Fruit fly (Drosophila melanogaster) ovary, adult (tissue): ENCODE data around the gene CG17784.

Experiments used
- CG17801 ChIP-seq: fragments of 200-800 bp; optimal IDR thresholded peaks from 2 replicates; lab custom pipeline; 2019; ENCODE audit warnings: missing biosample characterization, mild to moderate bottlenecking, missing genetic modification characterization, moderate library complexity; ENCODE audit not compliant: partially characterized antibody

CG17784 gene

DNA sequence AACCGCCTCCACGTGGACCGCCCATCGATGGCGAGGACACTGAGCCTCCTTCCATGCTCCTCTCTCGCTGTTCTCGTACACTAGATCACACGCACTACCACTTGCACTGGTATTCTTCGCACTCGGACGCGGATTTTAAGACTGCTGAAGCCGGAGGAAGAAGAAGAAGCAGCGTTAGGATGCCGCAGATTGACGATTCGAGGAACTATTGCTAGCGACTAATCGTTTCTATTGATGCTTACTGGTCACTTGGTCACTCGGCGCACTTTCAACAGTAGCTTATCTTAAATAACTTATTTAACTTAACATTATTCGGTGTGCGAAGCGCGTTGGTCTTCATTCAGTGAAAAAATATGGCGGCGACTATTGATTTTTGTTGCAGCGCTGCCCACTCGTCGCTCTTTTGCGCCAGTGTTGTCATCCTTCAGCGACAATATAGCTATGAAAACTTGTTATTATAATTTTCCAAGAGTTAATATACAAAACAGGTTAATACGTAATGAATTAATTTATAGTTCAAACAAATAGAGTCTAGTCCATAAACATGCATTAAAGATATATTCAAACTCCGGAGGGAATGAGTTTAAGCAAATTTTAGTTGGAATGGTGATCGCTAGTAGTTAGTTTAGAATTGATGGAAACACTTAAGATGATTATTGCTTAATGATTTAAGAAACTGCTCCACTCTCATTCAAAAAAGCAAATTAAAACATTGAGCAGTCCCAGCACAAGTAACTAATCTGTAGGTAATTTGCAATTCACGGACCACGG lies 16.2 kb downstream of the CG17784 start, which contains the start of the genes CG5746 and CG6454:
CG5746 (minus strand) TSS at position 372 of the 771 bp plus-strand sequence.
CG6454 (plus strand) TSS at position 763 of the 771 bp plus-strand sequence.
- peak; percentile 28 for TF ChIP-seq CG17801 (GFP tag; lab: Kevin White, UChicago)

DNA sequence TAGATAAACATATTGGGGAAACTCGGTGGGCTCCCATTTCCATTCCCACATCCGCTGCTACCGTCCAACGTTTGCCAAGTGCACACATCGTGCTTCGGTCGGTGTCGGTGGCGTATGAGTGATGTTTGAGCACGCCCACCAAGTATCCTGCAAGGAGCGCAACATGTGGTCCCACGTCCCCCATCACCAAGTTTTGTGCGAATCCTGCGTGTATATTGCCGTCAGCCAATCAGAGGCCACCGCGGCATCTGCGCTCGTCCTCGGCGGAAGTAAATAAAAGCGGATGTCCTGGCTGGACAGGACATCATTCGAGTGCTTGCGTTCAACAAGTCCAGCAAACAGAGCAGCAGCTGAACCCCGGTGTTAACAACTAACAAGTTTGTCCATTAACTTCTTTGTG lies 23.5 kb downstream of the CG17784 start, which contains the start of gene Ms:
Ms (plus strand) TSS at position 301 of the 400 bp plus-strand sequence.
- no peak for TF ChIP-seq CG17801 (GFP tag; lab: Kevin White, UChicago)

DNA sequence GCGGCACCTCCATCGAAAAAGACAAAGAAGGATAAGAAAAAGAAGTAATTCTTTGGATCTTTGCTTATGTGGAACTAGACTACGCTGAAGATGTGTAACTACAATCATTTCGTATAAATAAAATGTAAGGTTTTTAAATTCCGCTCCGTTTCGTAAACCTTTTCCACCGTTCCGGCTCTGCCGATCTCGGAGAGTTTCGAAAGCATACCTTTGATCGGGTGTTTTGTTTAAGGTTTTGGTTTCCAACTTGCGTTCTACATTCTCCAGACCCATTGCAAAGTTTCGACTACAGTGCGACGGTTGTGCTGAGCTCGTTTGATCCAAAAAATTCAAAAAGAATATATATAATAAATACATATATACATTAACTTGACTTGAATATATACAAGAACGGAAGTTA lies 28.2 kb downstream of the CG17784 start, which contains the start of gene CG6432:
CG6432 (plus strand) TSS at position 301 of the 400 bp plus-strand sequence.
- TF ChIP-seq CG17801 (GFP tag; lab: Kevin White, UChicago): no peak

DNA sequence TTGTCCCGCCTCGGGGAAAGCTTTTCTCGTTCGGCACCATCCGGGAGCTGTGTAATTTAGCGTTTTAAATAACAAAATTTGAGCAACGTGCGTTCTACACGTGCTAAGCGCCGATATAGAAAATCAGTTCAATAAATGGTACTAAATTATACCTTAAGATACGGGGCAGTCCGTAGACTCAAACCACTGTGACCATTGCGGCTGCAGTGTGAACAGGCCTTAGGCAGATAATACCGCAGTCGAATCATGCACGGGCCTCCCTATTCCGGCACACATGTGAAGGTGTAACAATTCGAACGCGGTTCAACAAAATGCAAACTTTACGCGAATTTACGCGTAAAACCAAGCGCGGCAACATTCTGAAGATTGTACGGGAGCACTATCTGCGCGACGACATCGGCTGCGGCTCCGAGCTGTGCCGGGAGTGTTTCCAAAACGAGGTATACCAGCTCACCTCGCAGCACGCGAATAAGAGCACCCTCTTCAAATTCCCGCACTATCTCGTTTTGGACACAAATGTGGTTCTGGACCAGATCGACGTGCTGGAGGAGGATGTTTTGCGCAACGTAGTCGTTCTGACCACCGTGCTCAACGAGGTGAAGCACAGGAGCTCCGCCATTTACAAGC lies 31.5 kb downstream of the CG17784 start, which contains the start of the genes Rrp5 and Dis3:
Rrp5 (minus strand) TSS at position 135 of the 627 bp plus-strand sequence.
Dis3 (plus strand) TSS at position 252 of the 627 bp plus-strand sequence.
- TF ChIP-seq CG17801 (GFP tag; lab: Kevin White, UChicago): no peak

DNA sequence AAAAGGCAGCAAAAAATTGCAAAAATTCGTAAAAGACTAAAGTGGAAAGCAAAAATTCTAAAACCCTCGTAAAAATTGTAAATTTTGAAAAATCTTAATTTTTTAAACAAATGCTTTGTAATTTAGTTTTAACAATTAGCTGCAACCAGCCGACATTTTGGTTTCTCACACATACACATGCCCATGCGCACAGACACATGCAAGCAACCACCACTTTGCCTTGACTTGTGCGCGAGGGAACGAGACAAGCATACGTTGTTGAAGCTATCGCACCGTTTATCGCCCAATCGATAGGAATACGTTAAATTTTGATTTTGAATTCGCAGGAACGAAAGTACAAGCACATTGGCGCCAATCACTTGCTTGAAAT lies 44.5 kb downstream of the CG17784 start:
- TF ChIP-seq CG17801 (GFP tag; lab: Kevin White, UChicago): peak; percentile 8

DNA sequence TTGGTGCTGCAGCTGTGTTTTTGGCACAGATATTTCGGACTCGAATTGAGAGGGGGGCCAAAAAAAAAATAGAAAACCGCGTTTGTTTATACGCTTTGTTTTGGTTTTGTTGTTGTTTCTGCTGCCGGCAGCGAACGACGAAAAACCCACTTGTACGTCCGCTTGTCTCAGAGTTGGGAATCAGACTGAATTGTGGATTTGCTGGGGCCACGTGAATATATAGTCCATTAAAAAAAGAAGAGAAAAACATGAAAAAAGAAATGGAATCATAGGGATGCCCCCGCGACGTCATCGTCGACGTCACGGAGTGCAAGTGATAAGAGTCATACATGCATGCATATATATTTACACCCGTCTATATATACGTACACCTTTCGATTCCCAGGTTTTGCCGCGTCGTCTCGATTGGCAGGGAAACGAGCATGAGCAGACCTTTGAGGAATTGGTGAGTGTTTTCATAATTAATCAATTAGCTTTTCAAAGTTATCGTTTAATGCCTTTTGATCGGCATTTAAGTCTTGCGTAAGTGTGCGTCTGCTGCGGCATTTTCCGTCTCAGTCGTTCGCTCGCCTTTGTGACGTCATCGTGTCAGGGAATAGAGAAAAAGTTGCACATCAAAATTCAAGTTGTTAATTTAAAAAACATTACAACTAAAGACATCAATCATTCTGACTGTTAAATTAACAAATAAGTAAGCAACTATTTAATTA lies 45.0 kb downstream of the CG17784 start:
- TF ChIP-seq CG17801 (GFP tag; lab: Kevin White, UChicago): no peak

DNA sequence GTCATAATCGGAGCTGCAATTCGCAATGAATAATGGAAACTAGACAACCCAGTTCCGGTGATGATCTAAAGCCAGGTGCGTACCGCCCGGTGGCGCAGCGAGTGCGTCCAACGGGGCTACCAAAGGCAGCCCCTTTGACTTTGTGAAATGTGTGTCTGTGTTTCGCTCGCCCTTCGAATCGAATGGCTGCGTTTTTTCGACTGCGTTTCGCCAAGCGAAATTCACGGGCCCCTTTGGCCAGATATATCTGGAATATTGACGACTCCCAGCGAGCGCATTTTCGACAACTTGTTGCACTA lies 45.7 kb downstream of the CG17784 start:
- no peak for TF ChIP-seq CG17801 (GFP tag; lab: Kevin White, UChicago)

DNA sequence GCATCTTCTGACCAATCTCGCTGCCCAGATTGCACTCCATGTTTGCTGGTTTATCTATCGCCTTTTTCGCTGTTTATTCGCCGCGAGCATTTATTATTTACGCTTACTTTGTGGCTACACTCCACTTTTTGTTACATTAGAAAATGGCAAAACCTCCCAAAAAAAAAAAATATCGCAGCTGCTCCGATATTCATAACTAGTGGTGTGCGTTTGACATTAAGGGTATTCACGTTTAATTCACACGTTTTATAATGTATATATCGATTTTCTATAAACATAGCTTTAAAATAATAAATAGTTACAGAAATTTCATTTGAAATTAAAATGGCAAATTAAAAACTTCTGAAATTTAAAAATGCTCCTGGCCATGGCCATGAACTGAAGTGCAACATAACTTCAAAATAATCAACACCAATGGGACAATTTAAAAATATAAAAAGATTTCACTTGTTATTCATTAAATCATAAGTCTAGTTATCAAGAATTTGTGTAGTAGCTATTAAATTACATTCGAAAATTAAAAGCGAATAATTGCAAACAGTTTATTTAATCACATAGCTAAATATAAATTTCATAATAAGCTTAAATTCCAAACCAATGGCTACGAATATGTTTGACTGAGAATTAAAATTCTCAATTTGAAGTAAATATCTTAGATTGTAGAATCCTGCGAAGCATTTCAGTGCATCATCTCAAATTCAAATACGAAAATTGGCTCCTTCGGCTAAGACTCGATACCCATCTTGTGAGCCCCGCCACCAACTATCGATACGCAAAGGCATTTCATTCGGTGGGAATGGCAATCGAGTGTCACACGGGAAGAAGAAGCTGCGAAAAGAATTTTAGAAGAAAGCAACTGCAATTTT lies 46.3 kb downstream of the CG17784 start, which contains the start of the genes Nab2 and BRWD3:
Nab2 (minus strand) TSS at position 203 of the 866 bp plus-strand sequence.
BRWD3 (plus strand) TSS at position 784 of the 866 bp plus-strand sequence.
- peak; percentile 17 for TF ChIP-seq CG17801 (GFP tag; lab: Kevin White, UChicago)
